Fruit fly (Drosophila melanogaster): ENCODE results near the gene RecQ5.

dm6 chr3L:14605291-14605690 is 26.6 kb downstream of the RecQ5 start:
- TF ChIP-seq Dfd (GFP tag; optimal IDR thresholded peaks at IDR 0.05) (no peak), dl (GFP tag; optimal IDR thresholded peaks at IDR 0.05; ENCODE audit: insufficient read depth in 1 of 2, partially characterized antibody in 2 of 2) (no peak), tai (GFP tag; optimal IDR thresholded peaks at IDR 0.05) (no peak), psq (GFP tag; optimal IDR thresholded peaks at IDR 0.05) (no peak), HLH106 (tag; optimal IDR thresholded peaks at IDR 0.05) (no peak), rgr (GFP tag; optimal IDR thresholded peaks at IDR 0.05) (no peak), br (GFP tag; optimal IDR thresholded peaks at IDR 0.05) (no peak)

Data from whole organism, wandering third instar larva.